Worm (Caenorhabditis elegans): ENCODE data around the gene srh-276.

DNA sequence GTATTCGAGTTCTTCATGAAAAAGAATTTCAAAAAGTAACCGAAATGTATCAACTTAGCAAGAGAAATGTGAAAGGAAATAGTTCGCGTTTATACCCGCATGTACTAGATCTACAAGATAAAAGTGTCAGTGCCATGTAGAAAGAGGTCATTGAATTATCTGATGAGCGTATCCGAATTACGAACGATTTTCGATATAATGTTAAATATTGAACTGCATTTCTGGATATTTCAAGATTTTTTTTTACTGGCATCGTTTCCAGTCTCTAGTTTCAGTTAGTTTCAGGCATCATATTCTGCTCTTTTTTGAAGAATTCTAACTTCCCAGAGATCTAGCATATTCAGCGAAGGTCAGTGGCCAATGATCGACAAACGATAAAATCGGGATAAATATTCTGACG lies 47.8 kb upstream of the srh-276 start, which contains the start of gene nhr-150:
- TF ChIP-seq flt-1 (GFP tag; IDR thresholded peaks at IDR 0.05), result no peak
- no peak for TF ChIP-seq T22C8.4 (GFP tag; IDR thresholded peaks at IDR 0.05)

Data from whole organism, midembryonic.